Worm (Caenorhabditis elegans) whole organism, L3 larva: ENCODE results near the gene E02H4.4.

ENCODE experiments used
- ZK546.5 ChIP-seq: sonication (generic microtip); optimal IDR thresholded peaks from 2 replicates; lab custom pipeline; 2017; ENCODE audit warnings: missing biosample characterization, missing genetic modification characterization
- aly-2 ChIP-seq: fragments of 150-350 bp; optimal IDR thresholded peaks from 2 replicates; lab custom pipeline; 2014; ENCODE audit warnings: missing biosample characterization, missing genetic modification characterization
- ceh-28 ChIP-seq: fragments of 150-350 bp; optimal IDR thresholded peaks from 2 replicates; lab custom pipeline; 2014; ENCODE audit warnings: missing biosample characterization, missing genetic modification reagents, missing genetic modification characterization
- ceh-82 ChIP-seq: fragments of 150-350 bp; optimal IDR thresholded peaks from 2 replicates; lab custom pipeline; 2014; ENCODE audit warnings: missing biosample characterization, missing genetic modification characterization
- daf-12 ChIP-seq: fragments of 150-350 bp; optimal IDR thresholded peaks from 2 replicates; lab custom pipeline; 2014; ENCODE audit warnings: missing biosample characterization, missing genetic modification reagents, missing genetic modification characterization
- egl-27 ChIP-seq: sonication (generic microtip); optimal IDR thresholded peaks from 4 replicates; lab custom pipeline; 2017; ENCODE audit warnings: missing biosample characterization, missing genetic modification reagents, missing genetic modification characterization
- elt-2 ChIP-seq: sonication (generic microtip); optimal IDR thresholded peaks from 2 replicates; lab custom pipeline; 2016; ENCODE audit warnings: missing genetic modification reagents, mild to moderate bottlenecking, missing genetic modification characterization, missing compliant biosample characterization
- elt-3 ChIP-seq, 3 experiments: fragments of 150-350 bp in 1 of 3; sonication (generic microtip) in 2 of 3; optimal IDR thresholded peaks; 2 replicates in 2 of 3; 4 replicates in 1 of 3; lab custom pipeline; 2014 to 2017; ENCODE audit warnings: missing biosample characterization in 3 of 3, missing genetic modification characterization in 3 of 3
- eor-1 ChIP-seq, 2 experiments: fragments of 150-350 bp; optimal IDR thresholded peaks; 2 replicates each; lab custom pipeline; 2014 to 2018; ENCODE audit warnings: missing biosample characterization in 2 of 2, missing genetic modification characterization in 2 of 2
- fkh-2 ChIP-seq: fragments of 150-350 bp; optimal IDR thresholded peaks from 2 replicates; lab custom pipeline; 2014; ENCODE audit warnings: missing biosample characterization, missing genetic modification reagents, missing genetic modification characterization
- fos-1 ChIP-seq: fragments of 150-350 bp; optimal IDR thresholded peaks from 2 replicates; lab custom pipeline; 2014; ENCODE audit warnings: missing biosample characterization, missing genetic modification characterization
- hmg-11 ChIP-seq: sonication (generic microtip); optimal IDR thresholded peaks from 2 replicates; lab custom pipeline; 2016; ENCODE audit warnings: missing genetic modification characterization, missing compliant biosample characterization
- jun-1 ChIP-seq: fragments of 150-350 bp; optimal IDR thresholded peaks from 2 replicates; lab custom pipeline; 2014; ENCODE audit warnings: missing biosample characterization, missing genetic modification reagents, missing genetic modification characterization
- lin-15B ChIP-seq: fragments of 150-350 bp; optimal IDR thresholded peaks from 2 replicates; lab custom pipeline; 2014; ENCODE audit warnings: missing biosample characterization, missing genetic modification characterization
- lin-39 ChIP-seq: fragments of 150-350 bp; optimal IDR thresholded peaks from 2 replicates; lab custom pipeline; 2018; ENCODE audit warnings: missing biosample characterization, missing genetic modification reagents, missing genetic modification characterization
- mdl-1 ChIP-seq: fragments of 150-350 bp; optimal IDR thresholded peaks from 2 replicates; lab custom pipeline; 2014; ENCODE audit warnings: missing biosample characterization, missing genetic modification characterization
- nfya-1 ChIP-seq: sonication (generic microtip); optimal IDR thresholded peaks from 2 replicates; lab custom pipeline; 2017; ENCODE audit warnings: missing genetic modification characterization, mild to moderate bottlenecking, missing compliant biosample characterization, antibody characterized with exemption, moderate library complexity; ENCODE audit not compliant: insufficient read depth
- nhr-12 ChIP-seq: fragments of 150-350 bp; optimal IDR thresholded peaks from 2 replicates; lab custom pipeline; 2014; ENCODE audit warnings: missing biosample characterization, missing genetic modification characterization
- nhr-237 ChIP-seq: fragments of 150-350 bp; optimal IDR thresholded peaks from 2 replicates; lab custom pipeline; 2014; ENCODE audit warnings: missing biosample characterization, missing genetic modification characterization
- nhr-25 ChIP-seq: sonication (generic microtip); optimal IDR thresholded peaks from 2 replicates; lab custom pipeline; 2017; ENCODE audit warnings: missing biosample characterization, missing genetic modification characterization
- nhr-28 ChIP-seq: fragments of 150-350 bp; optimal IDR thresholded peaks from 2 replicates; lab custom pipeline; 2014; ENCODE audit warnings: missing biosample characterization, missing genetic modification characterization
- nhr-43 ChIP-seq: sonication (generic microtip); optimal IDR thresholded peaks from 2 replicates; lab custom pipeline; 2016; ENCODE audit warnings: mild to moderate bottlenecking, missing genetic modification characterization, missing compliant biosample characterization; ENCODE audit not compliant: poor library complexity, severe bottlenecking
- nhr-67 ChIP-seq: fragments of 150-350 bp; optimal IDR thresholded peaks from 2 replicates; lab custom pipeline; 2014; ENCODE audit warnings: missing biosample characterization, missing genetic modification characterization
- nhr-76 ChIP-seq: fragments of 150-350 bp; sonication (generic microtip); optimal IDR thresholded peaks from 5 replicates; lab custom pipeline; 2014; ENCODE audit warnings: missing biosample characterization, missing genetic modification characterization
- nhr-77 ChIP-seq: fragments of 150-350 bp; optimal IDR thresholded peaks from 2 replicates; lab custom pipeline; 2014; ENCODE audit warnings: missing biosample characterization, missing genetic modification characterization
- pha-4 ChIP-seq: fragments of 150-350 bp; optimal IDR thresholded peaks from 2 replicates; lab custom pipeline; 2014; ENCODE audit warnings: missing biosample characterization, missing genetic modification reagents, missing genetic modification characterization
- pqm-1 ChIP-seq: fragments of 150-350 bp; optimal IDR thresholded peaks from 2 replicates; lab custom pipeline; 2017; ENCODE audit warnings: missing biosample characterization, missing genetic modification characterization, inconsistent platforms
- sea-2 ChIP-seq: fragments of 150-350 bp; sonication (generic microtip); optimal IDR thresholded peaks from 4 replicates; lab custom pipeline; 2014; ENCODE audit warnings: missing biosample characterization, missing genetic modification reagents, missing genetic modification characterization
- skn-1 ChIP-seq: fragments of 150-350 bp; optimal IDR thresholded peaks from 2 replicates; lab custom pipeline; 2014; ENCODE audit warnings: missing biosample characterization, missing genetic modification characterization
- snpc-4 ChIP-seq: fragments of 150-350 bp; optimal IDR thresholded peaks from 2 replicates; lab custom pipeline; 2014; ENCODE audit warnings: missing biosample characterization, missing genetic modification characterization
- unc-62 ChIP-seq: fragments of 150-350 bp; sonication (generic microtip); optimal IDR thresholded peaks from 4 replicates; lab custom pipeline; 2014; ENCODE audit warnings: missing biosample characterization, missing genetic modification reagents, missing genetic modification characterization
- zag-1 ChIP-seq: fragments of 150-350 bp; optimal IDR thresholded peaks from 2 replicates; lab custom pipeline; 2014; ENCODE audit warnings: missing biosample characterization, missing genetic modification characterization
- ztf-4 ChIP-seq: fragments of 150-350 bp; optimal IDR thresholded peaks from 2 replicates; lab custom pipeline; 2014; ENCODE audit warnings: missing biosample characterization, missing genetic modification characterization

E02H4.4 gene

DNA sequence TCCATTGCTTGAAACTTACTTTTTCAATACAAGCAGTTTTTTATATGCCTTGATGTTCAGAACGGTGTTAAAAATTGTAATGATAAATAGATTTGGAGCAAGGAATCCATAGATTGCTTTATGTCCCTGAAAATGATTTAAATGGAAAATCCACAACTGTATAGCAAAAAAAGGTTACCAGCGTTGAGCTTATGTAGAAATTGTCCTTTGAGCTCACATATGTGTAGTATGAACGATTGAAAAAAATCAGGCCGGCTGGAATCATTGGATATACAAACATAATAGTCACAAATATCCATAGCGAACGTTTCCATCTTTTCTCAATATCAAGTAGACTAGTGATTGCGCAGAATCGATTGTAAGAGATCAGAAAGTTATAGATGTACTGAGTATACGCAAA lies 23.4 kb upstream of the E02H4.4 start, which contains the start of gene srg-36:
TSS of gene srg-36 (minus strand) at position 101 of the 400 bp plus-strand sequence.
- no peak for TF ChIP-seq daf-12
- no peak for TF ChIP-seq ceh-28 (tag; lab: Kevin White, UChicago)
- TF ChIP-seq nhr-77 (tag; lab: Kevin White, UChicago) = no peak
- no peak for TF ChIP-seq aly-2
- no peak for TF ChIP-seq pha-4 (tag; lab: Kevin White, UChicago)
- TF ChIP-seq mdl-1 (tag; lab: Kevin White, UChicago) = no peak
- no peak for TF ChIP-seq nhr-67
- TF ChIP-seq elt-2 (tag; lab: Kevin White, UChicago) = no peak
- no peak for TF ChIP-seq nhr-12 (tag; lab: Kevin White, UChicago)
- no peak for TF ChIP-seq fos-1 (tag; lab: Kevin White, UChicago)
- TF ChIP-seq fkh-2 (tag; lab: Kevin White, UChicago) = no peak
- no peak for TF ChIP-seq eor-1 (tag; optimal IDR thresholded peaks at IDR 0.05; lab: Kevin White, UChicago)
- no peak for TF ChIP-seq nhr-237 (tag; lab: Kevin White, UChicago)
- no peak for TF ChIP-seq unc-62 (GFP tag; lab: Kevin White, UChicago)
- no peak for TF ChIP-seq lin-15B
- TF ChIP-seq skn-1 = no peak
- no peak for TF ChIP-seq nhr-43 (tag; lab: Kevin White, UChicago)
- no peak for TF ChIP-seq elt-3 (tag; optimal IDR thresholded peaks at IDR 0.05; lab: Kevin White, UChicago)
- TF ChIP-seq egl-27 = no peak
- TF ChIP-seq nhr-28 = no peak

DNA sequence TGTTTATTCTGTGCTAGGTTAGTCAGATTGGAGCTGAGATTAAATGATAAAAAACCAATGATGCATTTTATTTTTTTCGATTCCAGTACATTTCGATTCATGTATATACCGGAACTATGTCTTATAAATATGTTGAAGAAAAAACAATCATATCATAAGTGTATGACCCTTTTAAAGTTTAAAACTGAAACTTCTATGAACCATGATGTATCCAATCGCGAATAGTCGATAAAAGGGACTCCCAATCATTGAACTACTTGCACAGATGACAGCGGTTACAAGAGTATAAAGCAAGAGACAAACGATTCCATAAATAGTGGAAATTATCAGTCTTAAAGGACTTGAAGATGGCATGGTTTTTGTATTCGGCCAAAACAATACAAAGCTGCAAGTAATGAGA lies 22.8 kb upstream of the E02H4.4 start, which contains the start of gene srg-37:
TSS of gene srg-37 (minus strand) at position 101 of the 400 bp plus-strand sequence.
- no peak for TF ChIP-seq sea-2 (GFP tag; lab: Kevin White, UChicago)

DNA sequence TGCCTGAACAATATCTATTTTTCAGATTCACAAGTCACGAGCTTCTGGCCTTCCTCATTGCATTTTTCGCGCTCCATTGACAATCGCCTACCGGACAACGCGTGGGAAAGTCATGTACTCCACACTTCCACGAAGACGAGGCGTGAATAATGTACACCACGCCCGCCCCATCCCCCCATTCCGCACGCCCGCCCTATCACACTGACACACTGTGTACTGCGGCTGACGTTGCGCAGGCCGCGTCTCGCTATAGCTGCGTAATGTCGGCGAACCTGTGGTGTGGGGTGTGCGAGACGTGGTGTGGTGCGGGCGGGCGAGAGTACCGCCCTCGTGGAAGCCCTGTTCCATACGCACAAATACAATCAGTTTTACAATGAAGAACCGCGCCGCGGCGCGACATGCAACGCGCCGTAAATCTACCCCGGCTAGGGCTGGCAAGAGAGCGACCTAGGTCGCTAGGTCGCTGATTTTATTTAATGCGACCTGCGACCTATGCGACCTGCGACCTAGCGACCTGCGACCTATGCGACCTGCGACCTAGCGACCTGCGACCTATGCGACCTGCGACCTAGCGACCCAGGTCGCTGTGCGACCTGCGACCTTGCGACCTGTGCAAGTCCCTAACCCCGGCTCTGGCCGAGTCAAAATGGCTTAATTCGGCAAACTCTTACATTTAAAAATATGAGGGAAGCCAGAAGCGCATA lies 21.5 kb upstream of the E02H4.4 start:
- TF ChIP-seq nhr-76 = no peak
- TF ChIP-seq nhr-12 (tag; lab: Kevin White, UChicago) = no peak

DNA sequence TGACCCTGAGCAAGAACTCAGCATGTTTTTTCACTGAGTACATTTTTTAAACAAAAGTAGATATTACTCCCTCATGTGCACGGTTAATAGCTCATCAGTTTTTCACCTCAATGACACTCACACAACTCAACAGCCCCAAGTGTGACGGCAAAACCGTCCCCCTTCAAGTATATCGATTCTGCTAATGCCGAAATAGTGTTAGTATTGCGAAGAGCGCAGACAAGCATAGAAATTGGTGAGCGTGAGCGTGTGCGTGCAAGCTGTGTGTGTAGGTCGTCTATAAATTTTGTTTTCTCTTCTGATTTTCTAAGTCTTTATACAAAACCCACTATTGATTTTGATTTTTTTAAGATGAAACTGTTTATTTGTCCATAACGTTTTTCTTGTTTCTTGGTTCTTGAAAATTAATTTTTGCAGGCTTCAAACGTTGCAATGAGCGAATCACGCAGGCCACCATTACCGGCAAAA lies 19.4 kb upstream of the E02H4.4 start, which contains the start of gene K04C1.2:
TSS of gene K04C1.2 (plus strand) at position 418 of the 468 bp plus-strand sequence.
- peak; percentile 50 for TF ChIP-seq nfya-1
- TF ChIP-seq nhr-25 (tag; lab: Kevin White, UChicago) = peak; percentile 9
- TF ChIP-seq pha-4 (tag; lab: Kevin White, UChicago) = peak; percentile 75
- no peak for TF ChIP-seq nhr-77 (tag; lab: Kevin White, UChicago)
- TF ChIP-seq nhr-237 (tag; lab: Kevin White, UChicago) = no peak
- TF ChIP-seq elt-2 (tag; lab: Kevin White, UChicago) = peak; percentile 58
- peak; percentile 61 for TF ChIP-seq ceh-28 (tag; lab: Kevin White, UChicago)
- TF ChIP-seq pqm-1 (tag; lab: Kevin White, UChicago) = peak; percentile 44
- TF ChIP-seq hmg-11 = peak; percentile 73
- peak; percentile 4 for TF ChIP-seq jun-1 (tag; lab: Kevin White, UChicago)
- TF ChIP-seq nhr-76 = no peak
- peak; percentile 42 for TF ChIP-seq lin-39 (tag; lab: Kevin White, UChicago)

DNA sequence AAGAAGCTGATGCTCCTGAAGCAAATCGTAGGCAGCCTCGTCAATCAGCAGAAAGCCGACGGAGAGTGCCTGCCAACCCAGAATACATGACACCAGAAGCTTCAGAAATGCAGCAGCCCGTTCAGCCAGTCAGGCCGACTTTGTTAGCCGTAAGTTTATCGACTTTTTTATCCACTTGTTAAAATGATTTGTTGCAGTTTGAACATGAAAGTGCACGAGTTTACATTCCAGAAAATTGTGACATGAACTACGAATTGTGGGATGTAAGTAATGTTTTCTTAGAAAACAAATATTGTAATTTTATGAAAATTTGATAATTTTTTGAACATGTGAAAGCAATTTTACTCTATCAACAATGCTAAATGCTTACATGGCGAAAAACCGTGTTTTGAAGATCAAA lies 17.6 kb upstream of the E02H4.4 start:
- TF ChIP-seq eor-1 (tag; optimal IDR thresholded peaks at IDR 0.05; lab: Kevin White, UChicago) (no peak), ztf-4 (no peak), zag-1 (no peak), snpc-4 (no peak), ZK546.5 (tag; lab: Kevin White, UChicago) (no peak), ceh-82 (tag; lab: Kevin White, UChicago) (no peak), egl-27 (no peak), nhr-77 (tag; lab: Kevin White, UChicago) (no peak), nhr-25 (tag; lab: Kevin White, UChicago) (no peak)
